Worm (Caenorhabditis elegans): ENCODE data around the gene C06A1.3.

C06A1.3 gene

DNA sequence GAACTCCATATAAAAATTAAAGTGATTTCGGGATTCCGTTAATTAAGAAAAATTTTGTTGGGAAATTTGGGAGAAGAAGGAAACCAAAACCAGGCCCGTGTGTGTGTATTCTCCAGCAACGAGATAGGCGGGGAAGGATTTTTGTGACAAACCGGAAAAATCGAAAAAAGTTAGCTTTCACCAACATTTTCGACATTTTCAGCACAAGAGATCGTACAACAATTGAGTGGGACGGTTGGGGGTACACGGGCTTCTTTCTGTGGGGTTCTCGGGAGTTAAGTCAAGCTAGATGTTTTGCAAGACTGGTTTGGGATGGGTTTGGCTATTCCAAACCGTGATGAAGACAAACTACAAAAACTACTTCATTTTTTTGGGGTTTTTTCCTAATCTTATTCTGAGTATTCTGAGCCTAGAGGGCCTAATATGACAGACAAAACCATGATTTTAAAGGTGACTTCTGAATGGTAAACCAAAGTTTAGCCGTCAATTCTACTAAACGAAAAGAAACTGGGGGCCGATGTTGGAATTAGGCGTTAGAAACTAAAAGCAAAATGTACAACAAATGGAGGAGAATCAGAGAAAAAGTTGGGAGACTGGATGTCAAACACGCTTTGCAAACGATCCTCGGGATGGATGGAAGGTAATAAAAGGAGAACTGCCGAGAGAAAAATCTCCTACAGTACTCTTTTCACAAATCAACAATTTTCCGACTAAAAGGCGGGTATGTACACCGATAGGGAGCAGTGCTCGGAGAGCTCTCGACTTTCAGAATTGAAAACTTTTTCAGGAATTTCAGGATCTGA, 29.2 kb upstream of the C06A1.3 start:
- TF ChIP-seq him-1 (tag; optimal IDR thresholded peaks at IDR 0.05) (no peak), dao-5 (tag; optimal IDR thresholded peaks at IDR 0.05) (no peak)

DNA sequence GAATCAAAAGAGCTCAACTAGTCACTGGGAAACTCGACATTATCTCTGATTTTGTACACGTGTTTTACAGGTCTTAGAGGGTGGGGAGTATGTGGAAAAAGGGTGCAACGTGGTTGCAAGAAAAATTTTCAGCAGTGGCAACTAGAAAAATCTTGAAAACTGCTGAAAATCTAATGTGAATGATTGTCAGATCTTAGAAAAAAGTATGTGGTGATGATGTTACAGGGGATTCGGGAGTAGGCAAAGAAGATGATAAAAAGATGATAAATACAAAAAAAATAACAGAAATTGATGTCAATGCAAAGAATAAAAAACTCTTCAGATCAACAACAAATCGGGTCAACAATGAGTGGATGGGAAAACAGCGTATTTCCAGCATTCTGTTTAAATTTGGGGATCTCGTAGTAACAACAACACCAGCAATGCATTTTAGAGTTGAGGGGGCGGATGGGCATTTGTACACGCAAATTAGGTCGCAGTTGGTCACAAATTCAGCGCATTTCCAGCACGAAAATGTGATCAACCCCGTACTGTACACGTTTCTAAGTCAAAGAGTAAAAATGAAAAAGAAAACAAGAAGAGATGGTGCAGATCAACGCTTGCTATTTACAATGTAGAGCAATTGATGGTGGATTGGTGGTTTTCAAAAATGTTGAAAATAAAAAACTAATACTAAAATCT, 28.5 kb upstream of the C06A1.3 start:
- TF ChIP-seq W03F9.2 (tag; optimal IDR thresholded peaks at IDR 0.05) (no peak), him-1 (tag; optimal IDR thresholded peaks at IDR 0.05) (peak; percentile 24)

DNA sequence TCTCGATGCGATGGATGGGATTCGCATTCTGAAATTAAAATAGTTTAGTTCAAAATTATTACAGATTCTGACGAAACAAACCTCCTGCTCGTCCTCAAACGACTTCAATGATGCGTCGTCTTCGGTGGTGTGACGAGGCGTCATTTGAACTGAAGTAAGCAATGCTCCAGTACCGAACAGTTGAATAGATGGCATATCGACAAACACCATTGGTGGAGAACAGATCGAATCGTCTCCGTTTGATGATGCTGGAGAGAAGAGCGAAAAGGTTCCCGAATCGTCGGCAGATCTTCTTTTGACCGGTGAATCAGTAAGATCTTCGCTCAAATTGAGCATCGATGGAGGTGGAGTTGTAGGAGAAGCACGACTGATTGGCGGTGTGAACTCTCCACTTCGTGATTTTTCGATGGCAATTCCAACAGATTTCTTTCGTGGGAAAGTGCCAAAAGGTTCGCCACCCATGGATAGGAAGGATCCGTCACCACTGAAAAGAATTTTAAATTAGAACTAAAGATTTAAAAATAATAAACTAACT, 27.6 kb upstream of the C06A1.3 start:
- TF ChIP-seq W03F9.2 (tag; optimal IDR thresholded peaks at IDR 0.05) (peak; percentile 8), dao-5 (tag; optimal IDR thresholded peaks at IDR 0.05) (no peak)

DNA sequence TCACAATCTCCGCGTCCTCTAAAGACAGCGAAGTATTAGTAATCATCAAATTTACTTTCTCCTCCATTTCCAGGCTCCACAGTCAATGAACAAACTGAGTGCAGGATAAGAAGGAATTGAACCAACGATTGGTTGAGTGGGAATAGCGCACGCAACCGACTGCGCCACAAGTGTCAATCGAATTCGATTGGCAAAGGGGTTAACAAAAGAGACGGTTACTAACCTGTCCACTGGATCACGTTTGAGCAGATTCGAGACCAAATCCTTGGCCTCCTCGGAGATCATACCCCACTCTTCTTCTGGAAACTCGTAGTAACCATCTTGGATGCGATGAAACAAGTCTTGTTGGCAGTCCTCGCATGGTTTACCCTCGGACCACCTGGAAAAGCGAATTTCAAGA, 26.9 kb upstream of the C06A1.3 start:
- no peak for TF ChIP-seq dao-5 (tag; optimal IDR thresholded peaks at IDR 0.05)
- no peak for TF ChIP-seq W03F9.2 (tag; optimal IDR thresholded peaks at IDR 0.05)
- TF ChIP-seq him-1 (tag; optimal IDR thresholded peaks at IDR 0.05), result no peak

DNA sequence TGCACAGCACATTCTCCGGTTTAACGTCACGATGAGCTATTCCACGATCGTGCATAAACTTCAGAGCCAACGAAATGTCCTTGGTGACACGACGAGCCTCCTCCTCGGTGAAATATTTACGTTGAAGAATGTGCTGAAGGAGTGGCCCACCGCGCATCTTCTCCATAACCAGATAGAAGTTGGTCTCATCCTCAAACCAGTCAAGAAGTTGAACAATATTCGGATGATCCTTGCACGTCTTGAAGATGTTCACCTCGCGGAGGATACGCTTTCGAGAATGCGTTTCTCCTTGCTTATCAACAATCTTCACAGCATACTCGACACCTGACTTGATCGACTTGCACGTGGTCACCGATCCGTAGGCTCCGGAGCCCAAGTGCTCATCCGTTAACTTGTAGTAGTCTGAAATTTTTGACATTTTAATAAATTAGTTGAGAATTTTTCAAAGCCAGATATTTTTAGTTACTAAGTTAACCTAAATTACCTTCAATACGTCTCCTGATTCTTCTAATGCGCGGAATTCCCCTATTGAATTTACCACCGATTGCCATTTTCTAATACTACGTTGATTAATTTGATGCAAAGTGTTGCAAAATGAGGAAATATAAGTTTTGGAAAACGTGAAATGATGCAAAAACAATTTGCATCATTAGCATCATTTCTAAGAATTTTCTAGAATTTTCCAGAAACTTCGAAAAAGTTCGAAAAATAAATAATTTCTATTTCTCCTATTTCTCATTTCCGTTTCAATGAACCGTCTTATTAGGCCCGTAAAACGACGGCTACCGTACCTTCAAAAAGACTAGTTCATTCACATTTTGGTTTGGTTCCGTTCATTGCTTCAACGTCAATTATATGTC, 25.9 kb upstream of the C06A1.3 start:
- no peak for TF ChIP-seq him-1 (tag; optimal IDR thresholded peaks at IDR 0.05)
- no peak for TF ChIP-seq dao-5 (tag; optimal IDR thresholded peaks at IDR 0.05)
- no peak for TF ChIP-seq W03F9.2 (tag; optimal IDR thresholded peaks at IDR 0.05)

DNA sequence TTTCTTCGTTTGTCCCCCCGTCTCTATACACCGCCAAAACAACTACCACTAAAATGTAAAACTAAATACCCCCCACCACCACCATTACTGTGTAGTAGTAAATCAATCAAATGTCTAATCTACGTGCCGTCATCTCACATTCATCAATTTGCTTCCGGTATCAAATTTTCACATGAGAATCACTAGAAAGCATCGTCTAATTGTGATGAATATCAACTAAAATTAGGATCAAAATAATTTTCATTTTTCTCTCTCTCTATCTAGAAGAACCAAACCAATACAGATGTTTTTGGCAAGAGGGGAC, 25.3 kb upstream of the C06A1.3 start:
- no peak for TF ChIP-seq dao-5 (tag; optimal IDR thresholded peaks at IDR 0.05)
- TF ChIP-seq W03F9.2 (tag; optimal IDR thresholded peaks at IDR 0.05), result no peak
- no peak for TF ChIP-seq him-1 (tag; optimal IDR thresholded peaks at IDR 0.05)

DNA sequence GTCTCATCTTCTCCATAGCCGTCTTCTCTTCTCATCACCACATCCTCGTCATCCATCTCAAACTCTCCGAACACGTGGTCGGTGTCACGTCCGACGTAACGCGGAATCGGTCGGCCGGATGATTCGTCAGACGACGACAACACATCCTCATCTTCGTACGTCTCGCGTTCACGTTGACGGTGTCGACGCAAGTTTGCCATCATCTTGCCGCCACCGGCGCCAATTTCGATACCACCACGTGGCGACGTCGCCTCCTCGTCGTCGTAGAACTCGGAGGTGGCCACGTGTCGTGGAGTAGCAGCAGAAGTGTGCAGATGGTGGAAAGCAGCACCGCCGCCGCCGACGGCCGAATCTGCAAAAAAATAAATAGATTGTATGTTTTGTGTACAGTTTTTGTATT, 24.8 kb upstream of the C06A1.3 start:
- TF ChIP-seq him-1 (tag; optimal IDR thresholded peaks at IDR 0.05), result no peak
- TF ChIP-seq W03F9.2 (tag; optimal IDR thresholded peaks at IDR 0.05), result no peak
- TF ChIP-seq dao-5 (tag; optimal IDR thresholded peaks at IDR 0.05), result no peak

DNA sequence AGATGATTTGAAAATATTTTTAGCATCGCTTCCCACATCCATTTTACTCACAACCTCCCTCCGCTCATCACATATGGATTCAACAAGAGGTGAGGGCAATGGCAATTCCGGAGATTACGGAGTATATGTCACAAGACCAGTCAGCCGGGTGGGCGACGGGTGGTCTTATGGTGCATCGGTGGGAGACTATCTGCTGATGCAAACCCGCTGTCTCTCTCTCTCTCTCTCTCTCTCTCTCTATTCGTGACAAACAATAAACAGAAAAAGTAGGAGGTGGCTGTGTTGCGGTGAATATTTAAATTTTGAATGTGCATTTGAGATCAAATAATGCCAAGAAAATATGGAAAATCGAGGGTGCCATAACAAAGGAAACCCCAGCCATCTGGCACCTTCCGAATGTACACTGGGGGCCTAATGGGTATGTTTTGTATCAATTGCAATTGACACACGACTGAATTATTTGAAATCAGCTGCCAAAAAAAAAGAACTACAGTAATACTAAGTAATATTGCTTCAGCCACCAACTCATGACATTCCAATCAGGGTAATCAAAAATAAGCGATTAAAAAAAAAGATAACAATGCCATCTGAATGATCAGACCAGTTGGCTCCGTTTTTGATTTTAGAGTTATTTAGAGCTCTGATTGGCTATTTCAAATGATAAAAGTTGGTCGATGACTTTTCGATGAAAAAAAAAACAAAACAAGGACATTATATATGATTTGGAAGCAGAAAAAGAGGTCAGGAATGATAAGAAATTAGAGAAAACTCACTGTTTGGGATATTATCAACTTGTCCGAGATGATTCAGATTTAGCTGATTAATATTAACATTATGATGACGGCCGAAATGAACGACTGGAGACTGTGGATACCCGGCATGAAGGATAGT, 24.0 kb upstream of the C06A1.3 start:
- TF ChIP-seq W03F9.2 (tag; optimal IDR thresholded peaks at IDR 0.05) (no peak), dao-5 (tag; optimal IDR thresholded peaks at IDR 0.05) (no peak), him-1 (tag; optimal IDR thresholded peaks at IDR 0.05) (no peak)

DNA sequence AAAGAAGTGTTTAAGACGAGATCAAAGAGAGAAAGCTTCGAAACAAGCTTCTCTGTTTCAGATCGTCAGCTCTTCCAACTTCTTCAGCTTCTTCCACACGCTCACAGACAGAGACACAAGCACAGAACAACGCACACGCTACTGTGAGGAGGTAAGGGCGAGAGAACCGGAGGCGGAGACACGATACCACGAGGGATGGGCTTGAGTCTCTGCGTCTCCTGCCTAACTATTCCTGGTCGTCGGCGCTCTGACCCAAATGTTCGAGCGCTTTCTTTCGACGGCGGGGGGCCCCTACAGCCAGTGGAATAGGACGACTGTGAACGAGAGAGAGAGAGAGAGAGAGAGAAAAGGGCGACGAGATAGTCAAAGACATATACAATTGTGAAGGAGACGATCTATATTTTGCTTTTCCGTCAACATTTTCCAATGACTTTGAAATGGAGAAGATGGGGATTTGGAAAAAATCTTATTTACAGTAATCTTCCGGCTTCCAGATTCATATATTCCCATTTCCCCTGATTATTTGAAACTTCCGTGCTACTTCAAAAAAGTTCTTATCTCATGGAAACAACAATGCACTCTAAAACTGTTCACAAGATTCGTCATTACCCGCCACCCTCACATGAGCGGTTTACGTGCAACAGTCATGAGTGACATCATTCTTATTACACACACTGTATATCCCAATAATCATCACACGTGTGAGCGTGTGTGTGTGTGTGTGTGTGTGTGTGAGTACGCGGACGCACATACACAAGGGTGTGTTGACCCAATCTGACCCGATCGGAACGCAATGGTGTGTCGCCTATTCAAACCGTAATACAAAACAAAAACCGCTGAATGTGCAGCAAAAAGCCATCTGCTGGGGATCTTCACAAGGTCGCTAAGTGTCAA, 23.0 kb upstream of the C06A1.3 start:
- peak; percentile 58 for TF ChIP-seq W03F9.2 (tag; optimal IDR thresholded peaks at IDR 0.05)
- TF ChIP-seq dao-5 (tag; optimal IDR thresholded peaks at IDR 0.05), result no peak
- peak; percentile 80 for TF ChIP-seq him-1 (tag; optimal IDR thresholded peaks at IDR 0.05)

DNA sequence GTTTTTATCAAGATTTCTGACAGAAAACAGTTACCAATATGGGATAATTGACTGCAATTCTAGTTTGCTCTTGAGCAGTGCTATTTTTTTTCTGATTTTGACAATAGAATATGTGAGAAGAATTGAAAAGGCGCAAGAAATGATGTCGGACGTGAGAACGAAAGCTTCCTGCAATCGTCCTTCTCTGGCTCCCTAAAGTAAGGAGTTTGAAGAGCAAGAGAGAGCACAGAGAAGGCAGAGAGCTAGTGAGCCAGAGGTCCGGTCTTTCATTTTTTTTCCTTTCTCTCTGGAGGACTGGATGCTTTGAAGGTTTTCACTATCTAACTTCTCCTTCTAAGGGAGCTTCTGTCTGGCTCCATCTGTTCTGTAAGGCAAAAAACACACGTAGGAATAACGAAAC, 21.9 kb upstream of the C06A1.3 start:
- no peak for TF ChIP-seq him-1 (tag; optimal IDR thresholded peaks at IDR 0.05)
- TF ChIP-seq dao-5 (tag; optimal IDR thresholded peaks at IDR 0.05), result no peak
- no peak for TF ChIP-seq W03F9.2 (tag; optimal IDR thresholded peaks at IDR 0.05)

DNA sequence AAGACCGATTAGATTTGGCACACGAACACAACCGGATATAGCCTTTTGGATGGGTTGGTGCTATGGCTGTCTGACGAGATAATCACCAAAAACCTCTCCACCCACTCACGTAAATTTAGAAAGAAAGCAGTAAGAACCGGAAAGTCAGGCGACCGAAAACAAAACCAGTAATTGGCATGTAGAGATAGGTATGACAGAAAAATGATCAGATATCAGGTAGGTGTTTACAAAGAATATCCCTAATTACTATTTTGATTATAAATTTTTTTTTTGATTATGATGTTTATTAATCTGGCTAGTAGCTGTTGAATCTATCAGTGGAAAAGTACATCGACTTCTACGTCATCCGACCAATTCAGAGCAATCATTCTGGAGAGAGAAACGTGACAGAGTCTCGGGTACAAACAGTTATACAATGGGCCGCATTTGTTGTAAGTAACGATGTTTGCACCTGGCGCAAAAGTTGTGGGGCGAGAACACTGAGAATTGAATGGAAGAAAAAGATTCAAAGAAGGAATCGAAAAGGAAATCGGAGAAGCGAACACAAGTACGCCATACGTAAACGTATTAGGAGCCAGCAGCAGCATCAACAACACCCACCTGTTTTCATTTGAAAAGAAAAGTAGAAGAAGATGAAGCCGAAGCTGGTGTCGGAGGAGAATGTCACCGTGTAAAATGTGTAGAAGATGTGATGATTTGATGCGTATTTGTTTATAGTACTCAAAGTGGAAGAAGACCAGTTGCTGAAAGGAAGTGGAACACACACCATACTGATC, 21.0 kb upstream of the C06A1.3 start:
- TF ChIP-seq him-1 (tag; optimal IDR thresholded peaks at IDR 0.05) (no peak), dao-5 (tag; optimal IDR thresholded peaks at IDR 0.05) (no peak), W03F9.2 (tag; optimal IDR thresholded peaks at IDR 0.05) (no peak)
